Fruit fly (Drosophila melanogaster) whole organism, embryonic: ENCODE data around the gene Pvf2.
A peak's percentile ranks its signal among the peaks of the same experiment; 100 is the strongest.

Experiments
- Antp ChIP-seq: fragments of 200-800 bp; sonication (Bioruptor generic); optimal IDR thresholded peaks from 3 replicates; lab custom pipeline; 2016; ENCODE audit warnings: missing biosample characterization, missing genetic modification characterization
- CG1024 ChIP-seq: fragments of 200-800 bp; sonication (Bioruptor generic); IDR thresholded peaks from 2 replicates; pipeline ENCODE4 v1.3.6; 2022; ENCODE audit warnings: missing biosample characterization, missing genetic modification characterization
- CG11696 ChIP-seq: fragments of 200-800 bp; sonication (Bioruptor generic); IDR thresholded peaks from 2 replicates; pipeline ENCODE4 v1.3.6; 2022; ENCODE audit warnings: missing biosample characterization, missing genetic modification characterization
- CG12155 ChIP-seq: fragments of 200-800 bp; sonication (Bioruptor generic); optimal IDR thresholded peaks from 3 replicates; lab custom pipeline; 2016; ENCODE audit warnings: missing biosample characterization, missing genetic modification characterization
- CG12391 ChIP-seq: fragments of 200-800 bp; sonication (Bioruptor generic); optimal IDR thresholded peaks from 3 replicates; lab custom pipeline; 2018; ENCODE audit warnings: missing biosample characterization, mild to moderate bottlenecking, missing genetic modification characterization, moderate library complexity
- CG14860 ChIP-seq: fragments of 200-800 bp; sonication (Bioruptor generic); IDR thresholded peaks from 3 replicates; pipeline ENCODE4 v1.3.6; 2022; ENCODE audit warnings: missing biosample characterization, missing genetic modification characterization; ENCODE audit not compliant: partially characterized antibody
- CG15011 ChIP-seq: fragments of 200-800 bp; sonication (Bioruptor generic); optimal IDR thresholded peaks from 3 replicates; lab custom pipeline; 2018; ENCODE audit warnings: missing biosample characterization, mild to moderate bottlenecking, missing genetic modification characterization
- CG16779 ChIP-seq: fragments of 200-800 bp; sonication (Bioruptor generic); IDR thresholded peaks from 2 replicates; pipeline ENCODE4 v1.3.6; 2022; ENCODE audit warnings: missing biosample characterization, missing genetic modification characterization
- CG16813 ChIP-seq: fragments of 200-800 bp; sonication (Bioruptor generic); IDR thresholded peaks from 3 replicates; pipeline ENCODE4 v1.3.6; 2022; ENCODE audit warnings: missing biosample characterization, missing genetic modification characterization; ENCODE audit not compliant: partially characterized antibody
- CG17385 ChIP-seq: fragments of 200-800 bp; sonication (Bioruptor generic); optimal IDR thresholded peaks from 3 replicates; lab custom pipeline; 2018; ENCODE audit warnings: missing biosample characterization, mild to moderate bottlenecking, missing genetic modification characterization
- CG17568 ChIP-seq: fragments of 200-800 bp; sonication (Bioruptor generic); optimal IDR thresholded peaks from 2 replicates; lab custom pipeline; 2018; ENCODE audit warnings: missing biosample characterization, mild to moderate bottlenecking, missing genetic modification characterization, moderate library complexity
- CG30403 ChIP-seq: fragments of 200-800 bp; sonication (Bioruptor generic); optimal IDR thresholded peaks from 3 replicates; lab custom pipeline; 2016; ENCODE audit warnings: missing biosample characterization, missing genetic modification characterization
- CG42726 ChIP-seq: fragments of 200-800 bp; sonication (Bioruptor generic); IDR thresholded peaks from 2 replicates; pipeline ENCODE4 v1.3.6; 2022; ENCODE audit warnings: missing biosample characterization, missing genetic modification characterization; ENCODE audit not compliant: partially characterized antibody
- CG4707 ChIP-seq: fragments of 200-800 bp; sonication (Bioruptor generic); optimal IDR thresholded peaks from 2 replicates; lab custom pipeline; 2018; ENCODE audit warnings: missing biosample characterization, mild to moderate bottlenecking, missing genetic modification characterization, moderate library complexity
- CG5245 ChIP-seq: fragments of 200-800 bp; sonication (Bioruptor generic); optimal IDR thresholded peaks from 3 replicates; lab custom pipeline; 2016; ENCODE audit warnings: missing biosample characterization, missing genetic modification characterization
- CG6689 ChIP-seq: fragments of 200-800 bp; sonication (Bioruptor generic); IDR thresholded peaks from 2 replicates; pipeline ENCODE4 v1.3.6; 2022; ENCODE audit warnings: missing biosample characterization, missing genetic modification characterization
- CG7987 ChIP-seq: fragments of 200-800 bp; sonication (Bioruptor generic); optimal IDR thresholded peaks from 2 replicates; lab custom pipeline; 2018; ENCODE audit warnings: missing biosample characterization, mild to moderate bottlenecking, missing genetic modification characterization, moderate library complexity
- CG9727 ChIP-seq: fragments of 200-800 bp; sonication (Bioruptor generic); optimal IDR thresholded peaks from 3 replicates; lab custom pipeline; 2017; ENCODE audit warnings: missing biosample characterization, mild to moderate bottlenecking, missing genetic modification characterization
- CoRest ChIP-seq: fragments of 200-800 bp; sonication (Bioruptor generic); optimal IDR thresholded peaks from 3 replicates; lab custom pipeline; 2018; ENCODE audit warnings: missing biosample characterization, mild to moderate bottlenecking, missing genetic modification characterization, moderate library complexity
- CrebB ChIP-seq: fragments of 200-800 bp; sonication (Bioruptor generic); optimal IDR thresholded peaks from 3 replicates; lab custom pipeline; 2018; ENCODE audit warnings: missing biosample characterization, mild to moderate bottlenecking, missing genetic modification characterization
- GATAe ChIP-seq: fragments of 200-800 bp; sonication (Bioruptor generic); conservative IDR thresholded peaks from 2 replicates; pipeline ENCODE4 v1.3.6; 2022; ENCODE audit warnings: missing biosample characterization, missing genetic modification characterization
- HLHmδ ChIP-seq: fragments of 200-800 bp; sonication (Bioruptor generic); optimal IDR thresholded peaks from 2 replicates; lab custom pipeline; 2018; ENCODE audit warnings: missing biosample characterization, mild to moderate bottlenecking, missing genetic modification characterization, moderate library complexity
- PHDP ChIP-seq: fragments of 200-800 bp; sonication (Bioruptor generic); optimal IDR thresholded peaks from 3 replicates; lab custom pipeline; 2018; ENCODE audit warnings: missing biosample characterization, mild to moderate bottlenecking, missing genetic modification characterization, moderate library complexity
- Poxn ChIP-seq: fragments of 200-800 bp; sonication (Bioruptor generic); IDR thresholded peaks from 2 replicates; pipeline ENCODE4 v1.3.6; 2022; ENCODE audit warnings: missing biosample characterization, missing genetic modification characterization
- Ssrp ChIP-seq: fragments of 200-800 bp; sonication (Bioruptor generic); optimal IDR thresholded peaks from 2 replicates; lab custom pipeline; 2018; ENCODE audit warnings: missing biosample characterization, mild to moderate bottlenecking, missing genetic modification characterization, moderate library complexity
- TFAM ChIP-seq: fragments of 200-800 bp; sonication (Bioruptor generic); optimal IDR thresholded peaks from 2 replicates; lab custom pipeline; 2017; ENCODE audit warnings: missing biosample characterization, missing genetic modification characterization, inconsistent platforms
- ac ChIP-seq: fragments of 200-800 bp; sonication (Bioruptor generic); optimal IDR thresholded peaks from 3 replicates; lab custom pipeline; 2017; ENCODE audit warnings: missing biosample characterization, mild to moderate bottlenecking, missing genetic modification characterization
- ato ChIP-seq: fragments of 200-800 bp; sonication (Bioruptor generic); IDR thresholded peaks from 2 replicates; pipeline ENCODE4 v1.3.6; 2022; ENCODE audit warnings: missing biosample characterization, missing genetic modification characterization; ENCODE audit not compliant: partially characterized antibody
- az2 ChIP-seq: fragments of 200-800 bp; sonication (Bioruptor generic); optimal IDR thresholded peaks from 3 replicates; lab custom pipeline; 2016; ENCODE audit warnings: missing biosample characterization, missing genetic modification characterization
- bowl ChIP-seq: fragments of 200-800 bp; sonication (Bioruptor generic); IDR thresholded peaks from 2 replicates; pipeline ENCODE4 v1.3.6; 2022; ENCODE audit warnings: missing biosample characterization, missing genetic modification characterization
- dm ChIP-seq: fragments of 200-800 bp; sonication (Bioruptor generic); optimal IDR thresholded peaks from 3 replicates; lab custom pipeline; 2016; ENCODE audit warnings: missing biosample characterization, missing genetic modification characterization
- exex ChIP-seq: fragments of 200-800 bp; sonication (Bioruptor generic); optimal IDR thresholded peaks from 4 replicates; lab custom pipeline; 2018; ENCODE audit warnings: missing biosample characterization, mild to moderate bottlenecking, missing genetic modification characterization, moderate library complexity
- fd96Cb ChIP-seq: fragments of 200-800 bp; sonication (Bioruptor generic); optimal IDR thresholded peaks from 2 replicates; lab custom pipeline; 2018; ENCODE audit warnings: missing biosample characterization, mild to moderate bottlenecking, missing genetic modification characterization, moderate library complexity
- hb ChIP-seq: fragments of 200-800 bp; sonication (Bioruptor generic); IDR thresholded peaks from 3 replicates; pipeline ENCODE4 v1.3.6; 2022; ENCODE audit warnings: missing biosample characterization, missing genetic modification characterization; ENCODE audit not compliant: partially characterized antibody
- hbn ChIP-seq: fragments of 200-800 bp; sonication (Bioruptor generic); IDR thresholded peaks from 2 replicates; pipeline ENCODE4 v1.3.6; 2022; ENCODE audit warnings: missing biosample characterization, missing genetic modification characterization; ENCODE audit not compliant: partially characterized antibody
- her ChIP-seq: fragments of 200-800 bp; sonication (Bioruptor generic); optimal IDR thresholded peaks from 2 replicates; lab custom pipeline; 2016; ENCODE audit warnings: missing biosample characterization, missing genetic modification characterization
- nerfin-2 ChIP-seq: fragments of 200-800 bp; sonication (Bioruptor generic); IDR thresholded peaks from 2 replicates; pipeline ENCODE4 v1.3.6; 2022; ENCODE audit warnings: missing biosample characterization, missing genetic modification characterization; ENCODE audit not compliant: partially characterized antibody
- nom ChIP-seq: fragments of 200-800 bp; sonication (Bioruptor generic); optimal IDR thresholded peaks from 2 replicates; lab custom pipeline; 2017; ENCODE audit warnings: missing biosample characterization, missing genetic modification characterization, mild to moderate bottlenecking, moderate library complexity, missing genetic modification reagents
- pan ChIP-seq, 4 experiments: fragments of >200 bp in 3 of 4; fragments of 200-800 bp in 1 of 4; sonication (Bioruptor generic) in 1 of 4; optimal IDR thresholded peaks in 3 of 4; IDR thresholded peaks in 1 of 4; 2 replicates each; pipeline versions ENCODE4 v1.3.6 to Lab custom; 2017 to 2022; ENCODE audit warnings: missing biosample characterization in 2 of 4, missing genetic modification characterization in 2 of 4, mixed read lengths in 1 of 4
- rib ChIP-seq: fragments of 200-800 bp; sonication (Bioruptor generic); IDR thresholded peaks from 2 replicates; pipeline ENCODE4 v1.3.6; 2022; ENCODE audit warnings: missing biosample characterization, missing genetic modification characterization
- sna ChIP-seq: fragments of 200-800 bp; sonication (Bioruptor generic); IDR thresholded peaks from 2 replicates; pipeline ENCODE4 v1.3.6; 2022; ENCODE audit warnings: missing biosample characterization, missing genetic modification characterization; ENCODE audit not compliant: partially characterized antibody
- sr ChIP-seq: fragments of 200-800 bp; sonication (Bioruptor generic); IDR thresholded peaks from 3 replicates; pipeline ENCODE4 v1.3.6; 2022; ENCODE audit warnings: missing biosample characterization, missing genetic modification characterization
- tna ChIP-seq: fragments of 200-800 bp; sonication (Bioruptor generic); IDR thresholded peaks from 2 replicates; pipeline ENCODE4 v1.3.6; 2022; ENCODE audit warnings: missing biosample characterization, missing genetic modification characterization; ENCODE audit not compliant: partially characterized antibody
- trem ChIP-seq: fragments of 200-800 bp; optimal IDR thresholded peaks from 3 replicates; lab custom pipeline; 2019; ENCODE audit warnings: missing biosample characterization, mild to moderate bottlenecking, missing genetic modification characterization, moderate library complexity
- tx ChIP-seq: fragments of 200-800 bp; sonication (Bioruptor generic); optimal IDR thresholded peaks from 2 replicates; lab custom pipeline; 2016; ENCODE audit warnings: missing biosample characterization, missing genetic modification characterization
- vfl ChIP-seq: fragments of 200-800 bp; sonication (Bioruptor generic); optimal IDR thresholded peaks from 2 replicates; lab custom pipeline; 2016; ENCODE audit warnings: missing biosample characterization, missing genetic modification characterization
- wor ChIP-seq: fragments of 200-800 bp; sonication (Bioruptor generic); IDR thresholded peaks from 2 replicates; pipeline ENCODE4 v1.3.6; 2022; ENCODE audit warnings: missing biosample characterization, missing genetic modification characterization

Pvf2 gene

DNA sequence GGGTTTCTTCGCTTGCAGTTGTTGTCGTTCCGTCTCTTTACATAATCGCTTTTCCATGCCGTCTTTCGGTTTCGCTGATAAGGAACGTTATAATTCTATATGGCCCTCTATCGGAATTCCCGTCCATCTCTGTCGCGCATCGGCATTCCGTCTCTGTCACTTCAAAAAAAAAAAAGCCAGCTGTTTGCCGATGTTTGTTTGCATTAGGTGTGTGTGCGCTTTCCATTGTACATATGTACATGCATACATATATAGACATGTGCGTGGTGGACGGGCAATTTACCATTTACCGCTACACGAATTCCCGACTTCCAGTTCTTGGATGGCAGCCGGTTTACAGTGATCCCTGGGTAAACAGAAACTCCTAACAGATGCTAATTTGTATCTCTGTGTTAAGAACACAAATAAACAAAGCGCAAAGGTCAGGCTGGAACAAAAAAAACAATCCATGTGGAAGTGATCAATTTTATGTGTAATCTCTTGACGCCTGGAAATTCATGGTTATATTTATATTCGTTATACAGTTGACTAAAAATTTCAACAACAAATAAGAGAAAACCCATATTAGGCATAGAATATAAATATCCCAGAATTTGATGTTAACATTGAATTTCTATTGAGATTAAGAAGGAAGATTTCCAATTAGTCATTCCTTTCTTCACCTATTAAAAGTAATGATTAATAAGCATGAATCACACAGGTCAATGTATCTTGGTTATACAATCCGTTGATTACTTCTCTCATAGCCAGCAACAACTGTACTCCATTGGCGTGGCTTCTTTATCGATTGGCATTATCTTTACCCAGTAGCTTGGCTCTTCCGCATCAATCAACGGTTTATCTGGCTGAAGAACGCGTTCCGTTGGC, 41.2 kb downstream of the Pvf2 start (continued):
- TF ChIP-seq HLHmδ (GFP tag; lab: Kevin White, UChicago) = peak; percentile 57
- TF ChIP-seq CoRest (tag; lab: Kevin White, UChicago) = peak; percentile 37
- peak; percentile 33 for TF ChIP-seq her (GFP tag; lab: Kevin White, UChicago)
- TF ChIP-seq CG5245 (GFP tag; lab: Kevin White, UChicago) = no peak
- no peak for TF ChIP-seq nom (GFP tag; lab: Kevin White, UChicago)
- no peak for TF ChIP-seq CG12391 (tag; lab: Kevin White, UChicago)
- TF ChIP-seq CG15011 = no peak
- TF ChIP-seq CrebB (tag; lab: Kevin White, UChicago) = peak; percentile 28
- peak; percentile 6 for TF ChIP-seq CG17568
- TF ChIP-seq CG14860 (GFP tag; lab: Robert Waterston, UW) = no peak
- no peak for TF ChIP-seq ato (GFP tag; lab: Robert Waterston, UW)
- TF ChIP-seq hbn = no peak
- no peak for TF ChIP-seq fd96Cb
- no peak for TF ChIP-seq Antp (GFP tag; lab: Kevin White, UChicago)
- TF ChIP-seq CG16813 (GFP tag; lab: Robert Waterston, UW) = no peak
- TF ChIP-seq Ssrp (tag; lab: Kevin White, UChicago) = peak; percentile 21
- peak; percentile 13 for TF ChIP-seq CG7987 (GFP tag; lab: Kevin White, UChicago)
- no peak for TF ChIP-seq sna (GFP tag; lab: Robert Waterston, UW)
- peak; percentile 36; the same call in 1 of the 2 replicates for TF ChIP-seq CG1024 (GFP tag; lab: Robert Waterston, UW)
- TF ChIP-seq CG12155 = no peak
- no peak for TF ChIP-seq Poxn (GFP tag; lab: Robert Waterston, UW)
- TF ChIP-seq vfl = no peak
- no peak for TF ChIP-seq exex
- TF ChIP-seq CG42726 (GFP tag; lab: Robert Waterston, UW) = no peak
- TF ChIP-seq CG4707 = peak; percentile 59
- TF ChIP-seq PHDP (tag; lab: Kevin White, UChicago) = peak; percentile 15
- peak; percentile 13 for TF ChIP-seq CG9727 (GFP tag; lab: Kevin White, UChicago)
- TF ChIP-seq az2 (GFP tag; lab: Kevin White, UChicago) = no peak
- peak; percentile 46; the same call in 1 of the 3 replicates for TF ChIP-seq sr
- TF ChIP-seq nerfin-2 (GFP tag; lab: Robert Waterston, UW) = no peak
- no peak for TF ChIP-seq wor
- TF ChIP-seq rib (GFP tag; lab: Robert Waterston, UW) = peak; percentile 18; the same call in 1 of the 2 replicates
- no peak for TF ChIP-seq tx (GFP tag; lab: Kevin White, UChicago)
- no peak for TF ChIP-seq CG6689 (GFP tag; lab: Robert Waterston, UW)
- no peak for TF ChIP-seq bowl (GFP tag; lab: Robert Waterston, UW)
- no peak for TF ChIP-seq CG16779
- TF ChIP-seq hb = no peak
- no peak for TF ChIP-seq trem (tag; lab: Kevin White, UChicago)
- no peak for TF ChIP-seq dm (GFP tag; lab: Kevin White, UChicago)
- TF ChIP-seq pan (optimal IDR thresholded peaks at IDR 0.05; lab: Kevin White, UChicago) = no peak
- TF ChIP-seq pan (GFP tag; optimal IDR thresholded peaks at IDR 0.05 in 1 of 2, IDR thresholded peaks at IDR 0.05 in 1 of 2) = peak in 1 of 2 experiments; percentile 10
- no peak for TF ChIP-seq GATAe
- no peak for TF ChIP-seq TFAM
- TF ChIP-seq CG30403 (GFP tag; lab: Kevin White, UChicago) = peak; percentile 28
- TF ChIP-seq CG11696 = 0 out of 2 replicates have a peak, but pooled peaks have one; percentile 13
- TF ChIP-seq ac = peak; percentile 83
- peak; percentile 11 for TF ChIP-seq CG17385 (GFP tag; lab: Kevin White, UChicago)
- TF ChIP-seq tna (GFP tag; lab: Robert Waterston, UW) = no peak
